Worm (Caenorhabditis elegans): ENCODE measurements around the gene Y60A9.1.

Gene Y60A9.1

ce11 chrX:14437806-14438205 is 42.6 kb upstream of the Y60A9.1 start (continued):
- TF ChIP-seq D1046.2 (GFP tag; IDR thresholded peaks at IDR 0.05) (peak; percentile 75; the same call in 1 of the 2 replicates), nhr-48 (tag; optimal IDR thresholded peaks at IDR 0.05) (peak; percentile 71), ctbp-1 (GFP tag; IDR thresholded peaks at IDR 0.05) (0 out of 2 replicates have a peak, but pooled peaks have one; percentile 46), spr-1 (tag; optimal IDR thresholded peaks at IDR 0.05) (peak; percentile 51)

DNA sequence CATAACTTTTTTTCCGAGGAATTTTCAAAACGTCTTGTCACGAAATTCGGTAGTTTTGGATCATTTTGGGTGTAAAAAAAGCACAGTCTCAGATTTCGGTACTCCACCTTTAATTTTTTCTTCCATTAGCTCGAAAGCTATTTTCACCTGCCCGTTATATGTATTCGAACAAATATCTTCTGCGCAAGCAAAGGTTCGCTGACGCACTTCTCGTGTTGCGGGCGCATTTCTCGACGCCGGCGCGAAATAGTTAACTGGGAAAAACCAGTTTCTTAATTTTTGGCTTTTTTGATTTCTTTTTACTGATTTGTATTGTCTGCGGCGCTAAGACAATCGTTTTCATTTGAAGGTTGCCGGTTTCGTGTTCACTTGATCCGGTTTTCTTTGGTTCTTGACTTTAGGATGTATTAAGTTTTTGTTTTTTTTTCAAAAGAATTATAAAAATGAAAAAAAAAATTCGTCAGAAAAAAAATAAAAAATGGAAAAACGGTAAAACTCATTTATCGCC is 40.5 kb upstream of the Y60A9.1 start:
- peak; percentile 68 for TF ChIP-seq aha-1 (tag)
- no peak for TF ChIP-seq dmd-8 (GFP tag; IDR thresholded peaks at IDR 0.05)

- no peak for TF ChIP-seq madf-9 (GFP tag; conservative IDR thresholded peaks at IDR 0.05)
- TF ChIP-seq aha-1 (tag): peak; percentile 55
Observed at ce11 chrX:14430436-14430835, 35.3 kb upstream of the Y60A9.1 start.

- TF ChIP-seq lir-3 (tag; optimal IDR thresholded peaks at IDR 0.05): no peak
- TF ChIP-seq ceh-20 (GFP tag; IDR thresholded peaks at IDR 0.05): no peak
- TF ChIP-seq dve-1 (tag; optimal IDR thresholded peaks at IDR 0.05; ENCODE audit: insufficient read depth): no peak
- no peak for TF ChIP-seq Y5F2A.4 (GFP tag; optimal IDR thresholded peaks at IDR 0.05)
- no peak for TF ChIP-seq lin-39 (tag; optimal IDR thresholded peaks at IDR 0.05)
- TF ChIP-seq unc-39 (tag; optimal IDR thresholded peaks at IDR 0.05): no peak
- no peak for TF ChIP-seq nhr-42 (GFP tag; IDR thresholded peaks at IDR 0.05)
- no peak for TF ChIP-seq lin-13 (GFP tag; optimal IDR thresholded peaks at IDR 0.05)
- no peak for TF ChIP-seq nhr-76 (tag; optimal IDR thresholded peaks at IDR 0.05)
- TF ChIP-seq mes-2 (tag; optimal IDR thresholded peaks at IDR 0.05; ENCODE audit: poor library complexity, severe bottlenecking): no peak
- no peak for TF ChIP-seq zag-1 (tag; optimal IDR thresholded peaks at IDR 0.05)
- no peak for TF ChIP-seq Y105C5A.15 (GFP tag; IDR thresholded peaks at IDR 0.05)
- no peak for TF ChIP-seq nhr-10 (tag; optimal IDR thresholded peaks at IDR 0.05)
- TF ChIP-seq duxl-1 (tag; optimal IDR thresholded peaks at IDR 0.05; ENCODE audit: poor library complexity): no peak
- no peak for TF ChIP-seq daf-19 (GFP tag; conservative IDR thresholded peaks at IDR 0.05)
- TF ChIP-seq nhr-28 (tag; optimal IDR thresholded peaks at IDR 0.05): no peak
Observed at ce11 chrX:14428052-14428451, 32.9 kb upstream of the Y60A9.1 start, which contains the start of gene F23D12.1. Gene F23D12.1, minus strand, starts transcription at chrX:14428152.

- peak; percentile 31 for TF ChIP-seq nhr-28 (tag; optimal IDR thresholded peaks at IDR 0.05)
- 0 out of 2 replicates have a peak, but pooled peaks have one; percentile 16 for TF ChIP-seq dmd-6 (GFP tag; IDR thresholded peaks at IDR 0.05)
- TF ChIP-seq daf-16 (GFP tag; optimal IDR thresholded peaks at IDR 0.05): no peak
- TF ChIP-seq daf-16 (tag; optimal IDR thresholded peaks at IDR 0.05): peak; percentile 59
- TF ChIP-seq lin-1 (GFP tag; IDR thresholded peaks at IDR 0.05): no peak
Observed at ce11 chrX:14424673-14425072, 29.5 kb upstream of the Y60A9.1 start, which contains the start of gene F23D12.11. Gene F23D12.11, minus strand, starts transcription at chrX:14424751.

- TF ChIP-seq lin-1 (GFP tag; IDR thresholded peaks at IDR 0.05): no peak
- no peak for TF ChIP-seq madf-9 (GFP tag; conservative IDR thresholded peaks at IDR 0.05)
- TF ChIP-seq ces-1 (GFP tag; optimal IDR thresholded peaks at IDR 0.05): no peak
- no peak for TF ChIP-seq tag-97 (GFP tag; IDR thresholded peaks at IDR 0.05)
- TF ChIP-seq ZK546.5 (tag; optimal IDR thresholded peaks at IDR 0.05): no peak
- TF ChIP-seq nhr-48 (tag; optimal IDR thresholded peaks at IDR 0.05): no peak
- no peak for TF ChIP-seq mdt-29 (GFP tag; IDR thresholded peaks at IDR 0.05)
- TF ChIP-seq egl-43 (GFP tag; IDR thresholded peaks at IDR 0.05): no peak
- no peak for TF ChIP-seq ceh-62 (tag; optimal IDR thresholded peaks at IDR 0.05)
- no peak for TF ChIP-seq hmg-1.1 (GFP tag; IDR thresholded peaks at IDR 0.05)
- no peak for TF ChIP-seq F10B5.3 (tag; optimal IDR thresholded peaks at IDR 0.05)
Observed at ce11 chrX:14424186-14424585, 29.0 kb upstream of the Y60A9.1 start.

All from whole organism, L4 larva.